Fruit fly (Drosophila melanogaster): ENCODE results near the gene Usp39.

Usp39 gene

dm6 chrX:18857356-18857807, 621 bp upstream of the Usp39 start, which contains the start of gene CG7322 (continued):
- TF ChIP-seq dan (GFP tag; IDR thresholded peaks at IDR 0.05) (no peak), CG16779 (GFP tag; IDR thresholded peaks at IDR 0.05) (no peak), CG5245 (GFP tag; optimal IDR thresholded peaks at IDR 0.05) (no peak), Rfx (GFP tag; IDR thresholded peaks at IDR 0.05) (no peak), Deaf1 (tag; optimal IDR thresholded peaks at IDR 0.05) (peak; percentile 53), gt (GFP tag; IDR thresholded peaks at IDR 0.05) (no peak), Scr (GFP tag; IDR thresholded peaks at IDR 0.05; ENCODE audit: partially characterized antibody) (no peak), Atf6 (GFP tag; IDR thresholded peaks at IDR 0.05) (no peak), Sry-β (GFP tag; optimal IDR thresholded peaks at IDR 0.05) (no peak), stc (GFP tag; IDR thresholded peaks at IDR 0.05) (no peak), CG15514 (GFP tag; optimal IDR thresholded peaks at IDR 0.05) (peak; percentile 10), Bteb2 (GFP tag; optimal IDR thresholded peaks at IDR 0.05) (no peak), dysf (GFP tag; IDR thresholded peaks at IDR 0.05) (no peak), CG8089 (GFP tag; optimal IDR thresholded peaks at IDR 0.05) (no peak), ERR (GFP tag; optimal IDR thresholded peaks at IDR 0.05) (peak; percentile 90), Hr78 (GFP tag; optimal IDR thresholded peaks at IDR 0.05) (peak in 1 of 2 experiments; percentile 81), CG16813 (GFP tag; IDR thresholded peaks at IDR 0.05; ENCODE audit: partially characterized antibody) (0 out of 3 replicates have a peak, but pooled peaks have one; percentile 21), pzg (GFP tag; optimal IDR thresholded peaks at IDR 0.05) (no peak), CG10543 (GFP tag; optimal IDR thresholded peaks at IDR 0.05) (peak; percentile 15), CG11560 (tag; IDR thresholded peaks at IDR 0.05) (no peak), CG18262 (tag; optimal IDR thresholded peaks at IDR 0.05) (no peak), Rx (GFP tag; IDR thresholded peaks at IDR 0.05) (no peak), wdn (GFP tag; IDR thresholded peaks at IDR 0.05) (no peak), CG9215 (GFP tag; IDR thresholded peaks at IDR 0.05) (no peak), CG30403 (GFP tag; optimal IDR thresholded peaks at IDR 0.05) (no peak), CG5180 (GFP tag; optimal IDR thresholded peaks at IDR 0.05) (no peak), NFAT (GFP tag; IDR thresholded peaks at IDR 0.05) (no peak), CG2712 (tag; optimal IDR thresholded peaks at IDR 0.05) (no peak), CG2129 (GFP tag; IDR thresholded peaks at IDR 0.05; ENCODE audit: partially characterized antibody) (no peak), CG30020 (tag; optimal IDR thresholded peaks at IDR 0.05) (no peak), ara (GFP tag; IDR thresholded peaks at IDR 0.05) (no peak), ems (GFP tag; optimal IDR thresholded peaks at IDR 0.05) (no peak), CG3726 (GFP tag; IDR thresholded peaks at IDR 0.05) (no peak), Hey (tag; optimal IDR thresholded peaks at IDR 0.05) (no peak), grn (GFP tag; optimal IDR thresholded peaks at IDR 0.05) (peak; percentile 89), CG10147 (GFP tag; optimal IDR thresholded peaks at IDR 0.05) (no peak), Kr (GFP tag; optimal IDR thresholded peaks at IDR 0.05) (no peak), Awh (GFP tag; IDR thresholded peaks at IDR 0.05) (no peak), HLH4C (GFP tag; IDR thresholded peaks at IDR 0.05; ENCODE audit: partially characterized antibody) (no peak), mirr (GFP tag; optimal IDR thresholded peaks at IDR 0.05) (no peak), Lpt (GFP tag; optimal IDR thresholded peaks at IDR 0.05) (no peak), CG1529 (GFP tag; optimal IDR thresholded peaks at IDR 0.05) (no peak), CG1832 (GFP tag; optimal IDR thresholded peaks at IDR 0.05) (no peak), CG1792 (GFP tag; optimal IDR thresholded peaks at IDR 0.05) (no peak), Nf-YC (tag; optimal IDR thresholded peaks at IDR 0.05) (peak; percentile 82), knrl (GFP tag; IDR thresholded peaks at IDR 0.05; ENCODE audit: partially characterized antibody) (no peak), CG17802 (tag; optimal IDR thresholded peaks at IDR 0.05) (no peak), CG14050 (GFP tag; IDR thresholded peaks at IDR 0.05) (no peak), danr (GFP tag; IDR thresholded peaks at IDR 0.05) (no peak), Chrac-16 (GFP tag; optimal IDR thresholded peaks at IDR 0.05) (no peak), CG9727 (GFP tag; optimal IDR thresholded peaks at IDR 0.05) (no peak), CG13287 (GFP tag; IDR thresholded peaks at IDR 0.05; ENCODE audit: partially characterized antibody) (no peak)
